Worm (Caenorhabditis elegans) whole organism, midembryonic: ENCODE results near the gene sre-6.

ENCODE experiments used
- T22C8.4 ChIP-seq: fragments of 200-800 bp; sonication (Bioruptor generic); IDR thresholded peaks from 2 replicates; pipeline ENCODE4 v1.3.6; 2022; ENCODE audit warnings: missing genetic modification characterization, missing compliant biosample characterization
- cog-1 ChIP-seq: sonication (generic microtip); optimal IDR thresholded peaks from 2 replicates; lab custom pipeline; 2016; ENCODE audit warnings: missing genetic modification characterization, missing compliant biosample characterization
- flt-1 ChIP-seq: fragments of 200-800 bp; sonication (Bioruptor generic); IDR thresholded peaks from 2 replicates; pipeline ENCODE4 v1.3.6; 2022; ENCODE audit warnings: missing genetic modification characterization, missing compliant biosample characterization
- klf-2 ChIP-seq: fragments of 200-800 bp; sonication (Bioruptor generic); conservative IDR thresholded peaks from 2 replicates; pipeline ENCODE4 v1.3.6; 2022; ENCODE audit warnings: missing genetic modification reagents, missing genetic modification characterization, missing compliant biosample characterization
- med-1 ChIP-seq: sonication (generic microtip); optimal IDR thresholded peaks from 2 replicates; lab custom pipeline; 2017; ENCODE audit warnings: missing genetic modification characterization, mild to moderate bottlenecking, missing compliant biosample characterization, antibody characterized with exemption, missing genetic modification reagents; ENCODE audit not compliant: insufficient read depth
- ref-1 ChIP-seq: fragments of 200-800 bp; sonication (Bioruptor generic); conservative IDR thresholded peaks from 2 replicates; pipeline ENCODE4 v1.3.6; 2022; ENCODE audit warnings: missing genetic modification reagents, missing genetic modification characterization, missing compliant biosample characterization
- tab-1 ChIP-seq: fragments of 200-800 bp; sonication (Bioruptor generic); IDR thresholded peaks from 2 replicates; pipeline ENCODE4 v1.3.6; 2022; ENCODE audit warnings: missing genetic modification characterization, missing compliant biosample characterization
- ztf-23 ChIP-seq: fragments of 200-800 bp; sonication (Bioruptor generic); IDR thresholded peaks from 2 replicates; pipeline ENCODE4 v1.3.6; 2022; ENCODE audit warnings: missing genetic modification reagents, missing genetic modification characterization, missing compliant biosample characterization
- ztf-29 ChIP-seq: fragments of 200-800 bp; sonication (Bioruptor generic); IDR thresholded peaks from 2 replicates; pipeline ENCODE4 v1.3.6; 2022; ENCODE audit warnings: missing genetic modification reagents, missing genetic modification characterization, missing compliant biosample characterization

Gene sre-6

DNA sequence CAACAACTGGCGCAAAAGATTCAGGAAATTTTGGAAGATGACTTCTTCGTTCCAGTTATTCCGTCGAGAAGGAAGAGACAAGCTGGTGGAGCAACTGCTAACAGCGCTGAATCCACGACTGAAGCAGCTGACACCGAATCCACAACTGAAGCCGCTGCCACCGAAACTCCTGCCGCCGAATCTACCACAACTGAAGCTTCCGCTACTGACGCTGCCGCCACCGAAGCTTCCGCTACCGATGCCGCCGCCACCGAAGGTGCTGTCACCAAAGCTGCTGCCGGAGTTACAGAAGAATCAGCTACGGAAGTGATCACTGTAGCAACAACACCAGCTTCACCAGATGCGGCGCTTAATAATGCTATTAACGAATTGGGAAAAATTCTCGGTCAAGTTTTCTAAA is 31.9 kb upstream of the sre-6 start:
- TF ChIP-seq cog-1 (tag; lab: Kevin White, UChicago) (no peak), ztf-23 (GFP tag; lab: Robert Waterston, UW) (no peak), klf-2 (GFP tag; lab: Robert Waterston, UW) (no peak), med-1 (GFP tag; lab: Kevin White, UChicago) (no peak), ref-1 (GFP tag; lab: Robert Waterston, UW) (no peak), flt-1 (GFP tag; lab: Robert Waterston, UW) (no peak), ztf-29 (GFP tag; lab: Robert Waterston, UW) (no peak), T22C8.4 (GFP tag; lab: Robert Waterston, UW) (no peak), tab-1 (no peak)

DNA sequence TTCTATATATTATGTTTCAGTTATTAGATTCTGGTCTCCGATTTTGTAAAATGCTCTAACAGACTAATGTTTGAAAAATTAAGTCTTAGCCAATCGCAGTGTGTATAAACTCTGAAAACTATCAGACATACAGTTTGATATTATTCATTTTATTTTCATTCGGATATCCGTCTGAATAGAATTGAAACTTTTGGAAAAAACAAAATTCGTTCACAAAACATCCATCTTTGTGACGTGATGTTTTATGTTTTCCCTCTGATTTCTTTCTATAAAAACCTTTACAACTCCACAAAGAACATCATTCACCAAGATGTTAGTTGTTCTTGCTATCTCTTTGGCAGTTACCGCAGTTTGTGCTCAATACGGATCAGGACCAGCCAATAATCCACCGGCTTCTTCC is 30.9 kb upstream of the sre-6 start, which contains the start of gene ule-3:
Gene ule-3 (plus strand): TSS at position 301 of the 400 bp plus-strand sequence.
- TF ChIP-seq ztf-23 (GFP tag; lab: Robert Waterston, UW) (no peak), cog-1 (tag; lab: Kevin White, UChicago) (no peak), ref-1 (GFP tag; lab: Robert Waterston, UW) (no peak), med-1 (GFP tag; lab: Kevin White, UChicago) (no peak), flt-1 (GFP tag; lab: Robert Waterston, UW) (no peak), ztf-29 (GFP tag; lab: Robert Waterston, UW) (no peak), tab-1 (no peak), T22C8.4 (GFP tag; lab: Robert Waterston, UW) (no peak), klf-2 (GFP tag; lab: Robert Waterston, UW) (no peak)

DNA sequence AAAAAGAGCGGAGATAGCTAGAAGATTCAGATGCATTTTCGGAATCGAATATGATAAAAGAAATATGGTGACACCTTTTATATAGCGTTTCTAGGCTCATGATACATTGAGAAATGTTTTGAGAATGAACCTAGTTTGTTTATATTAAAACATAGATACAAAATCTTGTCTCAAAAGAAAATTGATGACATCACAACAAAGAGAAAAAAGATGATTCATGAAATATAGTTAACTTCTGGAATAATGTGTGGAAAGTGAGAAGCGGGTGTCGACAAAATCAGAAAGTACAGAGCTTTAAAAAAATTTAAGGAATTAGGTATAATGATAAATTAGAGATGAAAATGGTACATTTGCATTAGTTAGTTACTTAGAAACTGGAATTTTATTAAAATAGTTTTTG is 30.2 kb upstream of the sre-6 start, which contains the start of gene D1054.10:
Gene D1054.10 (minus strand): TSS at position 101 of the 400 bp plus-strand sequence.
- no peak for TF ChIP-seq ztf-23 (GFP tag; lab: Robert Waterston, UW)

DNA sequence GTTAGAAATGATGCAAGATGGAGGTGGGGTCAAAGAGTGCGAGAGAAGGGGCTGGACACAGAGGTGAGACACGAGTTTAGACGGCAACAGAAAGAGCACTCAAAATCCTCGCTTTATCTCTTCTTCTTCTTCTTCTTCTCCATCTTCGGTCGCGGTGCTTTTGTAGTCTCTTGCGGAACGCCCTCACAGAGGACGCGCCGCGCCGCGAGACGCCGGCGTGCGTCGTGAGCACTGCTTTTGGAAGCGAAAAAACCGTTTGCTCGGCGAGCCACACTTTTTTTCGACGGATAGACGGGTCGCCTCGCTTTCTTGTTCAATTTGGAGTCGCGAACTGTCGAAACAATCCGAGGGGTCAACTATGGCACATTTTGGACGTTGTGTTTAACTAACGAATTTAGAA is 28.3 kb upstream of the sre-6 start, which contains the start of gene D1054.9:
Gene D1054.9 (minus strand): TSS at position 137 of the 400 bp plus-strand sequence.
- TF ChIP-seq T22C8.4 (GFP tag; lab: Robert Waterston, UW) (no peak), med-1 (GFP tag; lab: Kevin White, UChicago) (no peak), ztf-29 (GFP tag; lab: Robert Waterston, UW) (no peak), cog-1 (tag; lab: Kevin White, UChicago) (no peak), klf-2 (GFP tag; lab: Robert Waterston, UW) (no peak), ztf-23 (GFP tag; lab: Robert Waterston, UW) (no peak), ref-1 (GFP tag; lab: Robert Waterston, UW) (no peak), flt-1 (GFP tag; lab: Robert Waterston, UW) (no peak), tab-1 (no peak)

DNA sequence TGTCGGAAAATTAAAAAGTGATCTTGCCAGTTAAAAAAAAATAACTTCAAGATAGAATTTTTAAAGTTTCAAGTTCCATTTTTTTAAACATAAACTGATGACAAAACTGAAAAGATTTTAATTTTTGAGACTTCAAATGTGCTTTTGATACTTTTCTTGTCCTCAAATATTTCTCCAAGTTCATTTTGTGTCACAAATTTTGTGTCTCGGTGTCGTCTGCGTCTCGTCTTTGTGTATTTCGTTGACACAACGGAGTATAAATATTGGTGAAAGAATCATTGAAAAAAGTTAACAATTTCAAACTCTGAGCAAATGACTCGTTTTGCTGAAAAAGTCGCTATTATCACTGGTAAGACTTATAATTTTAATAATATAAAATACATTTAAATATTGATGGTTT is 21.4 kb upstream of the sre-6 start, which contains the start of gene D1054.8:
Gene D1054.8 (plus strand): TSS at position 301 of the 400 bp plus-strand sequence.
- no peak for TF ChIP-seq med-1 (GFP tag; lab: Kevin White, UChicago)
- no peak for TF ChIP-seq flt-1 (GFP tag; lab: Robert Waterston, UW)
- no peak for TF ChIP-seq tab-1
- no peak for TF ChIP-seq ztf-29 (GFP tag; lab: Robert Waterston, UW)
- no peak for TF ChIP-seq ztf-23 (GFP tag; lab: Robert Waterston, UW)
- TF ChIP-seq T22C8.4 (GFP tag; lab: Robert Waterston, UW), result no peak
- TF ChIP-seq cog-1 (tag; lab: Kevin White, UChicago), result no peak
- TF ChIP-seq ref-1 (GFP tag; lab: Robert Waterston, UW), result no peak
- TF ChIP-seq klf-2 (GFP tag; lab: Robert Waterston, UW), result no peak

DNA sequence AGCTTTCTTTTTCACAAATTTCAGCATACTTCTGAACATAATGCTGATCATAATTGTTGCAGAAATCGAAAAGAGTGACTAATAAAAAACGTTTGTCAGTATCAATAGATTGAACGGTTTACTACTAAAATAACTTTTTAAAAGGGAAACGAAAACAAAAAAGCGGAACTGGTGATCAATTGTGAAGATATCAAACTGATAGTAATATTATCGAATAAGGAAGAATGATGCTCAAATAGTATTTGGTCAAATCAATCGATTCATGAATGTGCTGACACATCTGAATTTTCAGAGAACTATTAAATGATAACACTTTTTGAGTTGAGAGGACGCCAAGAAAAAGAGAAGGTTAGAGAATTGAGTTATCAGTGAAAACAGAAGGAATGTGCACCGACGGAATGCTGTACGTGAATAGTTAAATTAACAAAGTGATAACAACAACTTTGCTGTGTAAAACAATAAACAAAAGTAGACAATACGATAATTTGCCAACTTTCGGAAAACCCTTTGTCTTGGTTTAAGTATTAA is 14.0 kb upstream of the sre-6 start, which contains the start of gene D1054.5:
Gene D1054.5 (minus strand): TSS at position 51 of the 528 bp plus-strand sequence.
- TF ChIP-seq tab-1 (no peak), ztf-23 (GFP tag; lab: Robert Waterston, UW) (no peak), flt-1 (GFP tag; lab: Robert Waterston, UW) (no peak), cog-1 (tag; lab: Kevin White, UChicago) (no peak), med-1 (GFP tag; lab: Kevin White, UChicago) (no peak), ref-1 (GFP tag; lab: Robert Waterston, UW) (no peak), ztf-29 (GFP tag; lab: Robert Waterston, UW) (no peak), T22C8.4 (GFP tag; lab: Robert Waterston, UW) (no peak), klf-2 (GFP tag; lab: Robert Waterston, UW) (no peak)

DNA sequence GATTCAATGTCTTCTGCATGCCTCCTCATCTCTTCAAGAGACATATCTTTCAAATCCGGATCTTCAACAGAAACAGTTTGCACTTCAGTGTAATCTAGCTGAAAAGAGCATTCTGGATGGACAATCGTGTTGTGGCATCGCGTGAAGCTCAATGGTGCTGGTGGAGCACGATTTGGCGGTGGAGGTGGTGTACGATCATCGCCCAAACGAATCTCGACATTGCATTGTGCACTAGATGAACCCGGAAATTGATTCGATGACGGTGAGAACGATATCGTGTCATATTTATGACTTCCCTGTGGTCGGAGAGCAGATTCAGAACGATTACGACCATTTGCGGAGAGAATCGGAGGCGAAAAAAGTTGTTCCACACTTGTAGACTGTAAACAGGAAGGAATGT is 10.6 kb upstream of the sre-6 start:
- no peak for TF ChIP-seq ref-1 (GFP tag; lab: Robert Waterston, UW)
- TF ChIP-seq flt-1 (GFP tag; lab: Robert Waterston, UW), result no peak
- TF ChIP-seq klf-2 (GFP tag; lab: Robert Waterston, UW), result no peak
- TF ChIP-seq med-1 (GFP tag; lab: Kevin White, UChicago), result no peak

DNA sequence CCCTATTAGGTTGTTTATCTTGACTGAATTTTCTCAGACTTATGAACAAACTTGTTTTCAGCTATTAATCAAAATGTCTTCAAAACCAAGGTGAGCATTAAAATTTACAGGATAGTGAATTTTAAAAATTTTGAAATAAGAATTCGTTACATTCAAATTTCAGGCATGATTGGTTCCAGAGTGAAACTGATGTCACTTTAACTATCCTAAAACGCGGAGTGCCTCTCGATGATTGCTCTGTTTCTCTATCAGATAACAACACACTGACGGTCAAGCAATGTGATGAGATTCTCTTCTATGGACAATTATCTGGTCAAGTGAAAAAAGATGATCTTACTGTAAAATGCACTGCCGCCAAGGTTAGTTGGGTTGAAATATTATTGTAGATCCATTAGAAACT is 8.8 kb upstream of the sre-6 start, which contains the start of gene D1054.3:
Gene D1054.3 (plus strand): TSS at position 62 of the 400 bp plus-strand sequence.
- TF ChIP-seq T22C8.4 (GFP tag; lab: Robert Waterston, UW), result no peak

DNA sequence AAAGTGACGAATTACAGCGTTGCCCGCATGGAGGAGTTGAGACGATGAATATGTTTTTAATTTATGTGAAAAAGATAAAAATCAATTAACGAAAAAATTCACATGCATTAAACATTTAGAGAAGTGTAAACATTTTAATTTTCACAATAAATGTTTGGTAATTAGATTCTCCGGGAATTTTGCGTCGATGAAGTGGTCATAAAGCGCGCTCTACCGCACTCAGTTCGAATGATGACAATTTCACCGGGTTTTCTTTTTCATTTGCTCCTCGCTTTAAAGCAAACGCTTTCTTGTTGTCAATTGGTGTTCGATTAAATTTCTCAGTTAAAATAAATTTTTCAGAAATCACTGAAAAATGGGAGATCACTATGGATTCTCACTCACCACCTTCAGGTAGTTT is 7.4 kb upstream of the sre-6 start, which contains the start of the genes D1054.1 and pas-2:
Gene D1054.1 (minus strand): TSS at position 192 of the 400 bp plus-strand sequence.
Gene pas-2 (plus strand): TSS at position 343 of the 400 bp plus-strand sequence.
- TF ChIP-seq cog-1 (tag; lab: Kevin White, UChicago) (no peak), med-1 (GFP tag; lab: Kevin White, UChicago) (no peak)

DNA sequence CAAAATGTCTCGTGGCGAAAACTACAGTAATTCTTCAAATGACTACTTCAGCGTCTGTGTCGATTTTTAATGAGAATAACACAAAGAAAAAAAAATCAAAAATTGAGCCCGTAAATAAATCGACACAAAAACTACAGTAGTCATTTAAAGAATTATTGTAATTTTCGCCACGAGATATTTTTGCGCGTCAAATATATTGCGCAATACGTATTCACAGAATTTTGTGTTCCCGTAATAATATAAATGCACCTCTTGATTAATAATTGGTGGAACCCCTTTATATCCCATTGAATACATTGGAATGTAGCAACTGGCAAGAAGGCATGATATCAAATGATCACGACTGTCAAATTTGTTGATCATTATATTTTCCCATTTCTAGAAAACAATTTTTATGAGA is 6.3 kb upstream of the sre-6 start:
- no peak for TF ChIP-seq med-1 (GFP tag; lab: Kevin White, UChicago)
- TF ChIP-seq ref-1 (GFP tag; lab: Robert Waterston, UW), result no peak
- no peak for TF ChIP-seq tab-1
- TF ChIP-seq klf-2 (GFP tag; lab: Robert Waterston, UW), result no peak
- no peak for TF ChIP-seq T22C8.4 (GFP tag; lab: Robert Waterston, UW)
- TF ChIP-seq ztf-23 (GFP tag; lab: Robert Waterston, UW), result no peak
- no peak for TF ChIP-seq ztf-29 (GFP tag; lab: Robert Waterston, UW)
- no peak for TF ChIP-seq cog-1 (tag; lab: Kevin White, UChicago)
